Fruit fly (Drosophila melanogaster) whole organism, embryonic: ENCODE data around the gene CG2533.

Source experiments
- Antp ChIP-seq: fragments of 200-800 bp; sonication (Bioruptor generic); optimal IDR thresholded peaks from 3 replicates; lab custom pipeline; 2016; ENCODE audit warnings: missing biosample characterization, missing genetic modification characterization
- CG13624 ChIP-seq: fragments of 200-800 bp; sonication (Bioruptor generic); optimal IDR thresholded peaks from 2 replicates; lab custom pipeline; 2016; ENCODE audit warnings: missing biosample characterization, missing genetic modification characterization
- Lpt ChIP-seq: fragments of >200 bp; optimal IDR thresholded peaks from 2 replicates; lab custom pipeline; 2018; ENCODE audit warnings: missing biosample characterization, missing genetic modification characterization

- no peak for TF ChIP-seq Lpt
- TF ChIP-seq CG13624 (GFP tag; lab: Kevin White, UChicago), result no peak
- no peak for TF ChIP-seq Antp (GFP tag; lab: Kevin White, UChicago)
Observed at dm6 chrX:11555070-11555469, 48.9 kb downstream of the CG2533 start.
